Fruit fly (Drosophila melanogaster) whole organism, embryonic: ENCODE measurements around the gene CG14220.

Experiments
- Bdp1 ChIP-seq: fragments of 200-800 bp; sonication (Bioruptor generic); optimal IDR thresholded peaks from 3 replicates; lab custom pipeline; 2016; ENCODE audit warnings: missing biosample characterization, missing genetic modification characterization
- CG10462 ChIP-seq: fragments of 200-800 bp; sonication (Bioruptor generic); optimal IDR thresholded peaks from 2 replicates; lab custom pipeline; 2016; ENCODE audit warnings: missing biosample characterization, missing genetic modification characterization
- CG12071 ChIP-seq: fragments of 200-800 bp; sonication (Bioruptor generic); optimal IDR thresholded peaks from 3 replicates; lab custom pipeline; 2018; ENCODE audit warnings: missing biosample characterization, mild to moderate bottlenecking, missing genetic modification characterization
- CG1647 ChIP-seq: fragments of 200-800 bp; sonication (Bioruptor generic); optimal IDR thresholded peaks from 3 replicates; lab custom pipeline; 2016; ENCODE audit warnings: missing biosample characterization, missing genetic modification characterization
- CG16779 ChIP-seq: fragments of 200-800 bp; sonication (Bioruptor generic); IDR thresholded peaks from 2 replicates; pipeline ENCODE4 v1.3.6; 2022; ENCODE audit warnings: missing biosample characterization, missing genetic modification characterization
- CG3163 ChIP-seq: fragments of 200-800 bp; sonication (Bioruptor generic); optimal IDR thresholded peaks from 3 replicates; lab custom pipeline; 2016; ENCODE audit warnings: missing biosample characterization, missing genetic modification characterization
- CG4820 ChIP-seq: fragments of 200-800 bp; sonication (Bioruptor generic); optimal IDR thresholded peaks from 3 replicates; lab custom pipeline; 2016; ENCODE audit warnings: missing biosample characterization, missing genetic modification characterization
- CG7839 ChIP-seq: fragments of 200-800 bp; sonication (Bioruptor generic); optimal IDR thresholded peaks from 3 replicates; lab custom pipeline; 2018; ENCODE audit warnings: missing biosample characterization, mild to moderate bottlenecking, missing genetic modification characterization, moderate library complexity
- D19A ChIP-seq: fragments of 200-800 bp; optimal IDR thresholded peaks from 3 replicates; lab custom pipeline; 2019; ENCODE audit warnings: missing biosample characterization, mild to moderate bottlenecking, missing genetic modification characterization, moderate library complexity
- Ets65A ChIP-seq: fragments of 200-800 bp; sonication (Bioruptor generic); peaks from one replicate; lab custom pipeline; 2016; ENCODE audit warnings: missing biosample characterization, missing genetic modification characterization
- HLH3B ChIP-seq: fragments of 200-800 bp; sonication (Bioruptor generic); IDR thresholded peaks from 2 replicates; pipeline ENCODE4 v1.3.6; 2022; ENCODE audit warnings: missing biosample characterization, missing genetic modification characterization
- Hmr ChIP-seq: fragments of 200-800 bp; sonication (Bioruptor generic); optimal IDR thresholded peaks from 3 replicates; lab custom pipeline; 2017; ENCODE audit warnings: mild to moderate bottlenecking, missing biosample characterization, missing genetic modification reagents, missing genetic modification characterization
- Jarid2 ChIP-seq: fragments of 200-800 bp; sonication (Bioruptor generic); optimal IDR thresholded peaks from 3 replicates; lab custom pipeline; 2017; ENCODE audit warnings: mild to moderate bottlenecking, missing biosample characterization, missing genetic modification reagents, missing genetic modification characterization
- Nf-YA ChIP-seq: fragments of 200-800 bp; sonication (Bioruptor generic); IDR thresholded peaks from 2 replicates; pipeline ENCODE4 v1.3.6; 2022; ENCODE audit warnings: missing biosample characterization, missing genetic modification characterization
- Nf-YC ChIP-seq: fragments of 200-800 bp; optimal IDR thresholded peaks from 3 replicates; lab custom pipeline; 2019; ENCODE audit warnings: missing biosample characterization, mild to moderate bottlenecking, missing genetic modification characterization, moderate library complexity
- Optix ChIP-seq: fragments of 200-800 bp; sonication (Bioruptor generic); IDR thresholded peaks from 3 replicates; pipeline ENCODE4 v1.3.6; 2022; ENCODE audit warnings: missing biosample characterization, missing genetic modification characterization
- cato ChIP-seq: fragments of 200-800 bp; sonication (Bioruptor generic); optimal IDR thresholded peaks from 2 replicates; lab custom pipeline; 2016; ENCODE audit warnings: missing biosample characterization, missing genetic modification characterization, borderline replicate concordance
- croc ChIP-seq: fragments of 200-800 bp; sonication (Bioruptor generic); conservative IDR thresholded peaks from 3 replicates; pipeline ENCODE4 v1.3.6; 2022; ENCODE audit warnings: missing biosample characterization, missing genetic modification characterization
- lab ChIP-seq: fragments of 200-800 bp; sonication (Bioruptor generic); optimal IDR thresholded peaks from 3 replicates; lab custom pipeline; 2017; ENCODE audit warnings: missing biosample characterization, missing genetic modification characterization, mild to moderate bottlenecking, moderate library complexity, missing genetic modification reagents
- pum ChIP-seq: fragments of 200-800 bp; sonication (Bioruptor generic); optimal IDR thresholded peaks from 2 replicates; lab custom pipeline; 2016; ENCODE audit warnings: missing biosample characterization, missing genetic modification characterization
- sima ChIP-seq: fragments of 200-800 bp; sonication (Bioruptor generic); optimal IDR thresholded peaks from 2 replicates; lab custom pipeline; 2016; ENCODE audit warnings: missing biosample characterization, missing genetic modification characterization

CG14220 gene

dm6 chrX:19565714-19566316 lies 35.8 kb downstream of the CG14220 start, which contains the start of the genes Grip84 and car (continued):
- TF ChIP-seq cato (GFP tag; lab: Kevin White, UChicago): peak; percentile 37
- no peak for TF ChIP-seq Hmr (GFP tag; lab: Kevin White, UChicago)
- peak; percentile 58; the same call in 2 of the 3 replicates for TF ChIP-seq croc (GFP tag; lab: Robert Waterston, UW)
- TF ChIP-seq Bdp1 (GFP tag; lab: Kevin White, UChicago): no peak
- TF ChIP-seq HLH3B (GFP tag; lab: Robert Waterston, UW): peak; percentile 55; the same call in 1 of the 2 replicates
- TF ChIP-seq Nf-YC (tag; lab: Kevin White, UChicago): peak; percentile 59
- no peak for TF ChIP-seq Nf-YA (GFP tag; lab: Robert Waterston, UW)
- TF ChIP-seq CG12071 (GFP tag; lab: Kevin White, UChicago): no peak
- peak; percentile 95 for TF ChIP-seq Ets65A
- no peak for TF ChIP-seq lab (GFP tag; lab: Kevin White, UChicago)
- peak; percentile 3 for TF ChIP-seq CG10462 (GFP tag; lab: Kevin White, UChicago)
- TF ChIP-seq D19A (tag; lab: Kevin White, UChicago): peak; percentile 41
- peak; percentile 72 for TF ChIP-seq pum (GFP tag; lab: Kevin White, UChicago)
- peak; percentile 21 for TF ChIP-seq CG1647 (GFP tag; lab: Kevin White, UChicago)
- TF ChIP-seq CG7839: no peak
- peak; percentile 21 for TF ChIP-seq sima (GFP tag; lab: Kevin White, UChicago)
- no peak for TF ChIP-seq Optix (GFP tag; lab: Robert Waterston, UW)
- no peak for TF ChIP-seq CG3163 (GFP tag; lab: Kevin White, UChicago)
- no peak for TF ChIP-seq CG16779
- TF ChIP-seq Jarid2 (GFP tag; lab: Kevin White, UChicago): no peak
- TF ChIP-seq CG4820: peak; percentile 50
